Worm (Caenorhabditis elegans): ENCODE measurements around the gene Y32B12B.1.

DNA sequence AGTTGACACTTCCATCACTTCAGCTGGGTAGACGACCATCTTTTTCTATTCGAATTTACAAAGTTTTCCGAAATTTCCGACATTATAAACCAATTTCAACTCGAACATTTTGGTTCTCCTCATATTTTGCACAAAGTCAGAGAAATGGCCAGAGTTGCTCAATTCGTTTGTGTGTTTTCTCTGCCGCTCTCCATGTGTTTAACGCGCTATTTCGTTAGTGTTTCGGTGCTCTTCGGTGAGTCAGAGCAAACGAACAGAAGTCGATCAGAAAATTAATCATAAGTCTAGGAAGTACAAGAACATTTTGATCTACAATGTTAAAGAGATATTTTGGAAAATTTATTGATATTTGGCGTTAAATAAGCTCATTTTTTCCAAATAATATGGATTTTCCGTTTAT lies 28.1 kb upstream of the Y32B12B.1 start, which contains the start of gene srr-3:
- TF ChIP-seq nhr-237 (tag; optimal IDR thresholded peaks at IDR 0.05) (no peak), lin-13 (tag; optimal IDR thresholded peaks at IDR 0.05) (no peak), elt-3 (tag; optimal IDR thresholded peaks at IDR 0.05) (no peak), nhr-12 (tag; optimal IDR thresholded peaks at IDR 0.05) (no peak), snpc-4 (tag; optimal IDR thresholded peaks at IDR 0.05) (no peak), lsy-2 (tag; optimal IDR thresholded peaks at IDR 0.05) (no peak), mab-5 (tag; optimal IDR thresholded peaks at IDR 0.05) (no peak), bed-3 (GFP tag; optimal IDR thresholded peaks at IDR 0.05) (no peak), unc-62 (GFP tag; optimal IDR thresholded peaks at IDR 0.05) (no peak), ces-1 (GFP tag; optimal IDR thresholded peaks at IDR 0.05) (no peak), mls-2 (tag; optimal IDR thresholded peaks at IDR 0.05) (no peak), ceh-43 (GFP tag; optimal IDR thresholded peaks at IDR 0.05) (no peak)

All from whole organism, mixed stage, embryonic.